Worm (Caenorhabditis elegans): ENCODE data around the gene mtre-1.

ce11 chrII:8065985-8066384 lies 15.6 kb upstream of the mtre-1 start, which contains the start of gene pdha-1:
- TF ChIP-seq scrt-1 (GFP tag; IDR thresholded peaks at IDR 0.05) (no peak), B0310.2 (tag; optimal IDR thresholded peaks at IDR 0.05) (no peak), ama-1 (optimal IDR thresholded peaks at IDR 0.05) (no peak), tbx-11 (GFP tag; IDR thresholded peaks at IDR 0.05) (no peak), hmg-4 (GFP tag; optimal IDR thresholded peaks at IDR 0.05) (no peak), hmbx-1 (tag; optimal IDR thresholded peaks at IDR 0.05) (no peak)

All from whole organism, early embryonic.